Fruit fly (Drosophila melanogaster) whole organism, prepupa: ENCODE data around the gene tal-AA.

Source experiments
- Blimp-1 ChIP-seq: fragments of 200-800 bp; sonication (Bioruptor generic); optimal IDR thresholded peaks from 3 replicates; lab custom pipeline; 2017; ENCODE audit warnings: missing biosample characterization, missing genetic modification characterization, mild to moderate bottlenecking, moderate library complexity, missing genetic modification reagents
- CG10631 ChIP-seq: fragments of 200-800 bp; sonication (Bioruptor generic); optimal IDR thresholded peaks from 2 replicates; lab custom pipeline; 2016; ENCODE audit warnings: missing biosample characterization, missing genetic modification characterization
- CG11762 ChIP-seq: fragments of 200-800 bp; sonication (Bioruptor generic); optimal IDR thresholded peaks from 3 replicates; lab custom pipeline; 2016; ENCODE audit warnings: missing biosample characterization, missing genetic modification characterization; ENCODE audit not compliant: insufficient read depth
- CG11902 ChIP-seq: fragments of 200-800 bp; sonication (Bioruptor generic); optimal IDR thresholded peaks from 3 replicates; lab custom pipeline; 2016; ENCODE audit warnings: missing biosample characterization, missing genetic modification characterization
- CG15336 ChIP-seq: fragments of 200-800 bp; sonication (Bioruptor generic); IDR thresholded peaks from 2 replicates; pipeline ENCODE4 v1.3.6; 2022; ENCODE audit warnings: missing biosample characterization, missing genetic modification characterization
- CG1621 ChIP-seq: fragments of 200-800 bp; sonication (Bioruptor generic); optimal IDR thresholded peaks from 3 replicates; lab custom pipeline; 2018; ENCODE audit warnings: missing biosample characterization, mild to moderate bottlenecking, missing genetic modification characterization
- CG16779 ChIP-seq: fragments of 200-800 bp; sonication (Bioruptor generic); optimal IDR thresholded peaks from 3 replicates; lab custom pipeline; 2017; ENCODE audit warnings: missing biosample characterization, mild to moderate bottlenecking, missing genetic modification characterization
- CG31627 ChIP-seq: fragments of 200-800 bp; sonication (Bioruptor generic); optimal IDR thresholded peaks from 3 replicates; lab custom pipeline; 2016; ENCODE audit warnings: missing biosample characterization, missing genetic modification characterization
- CG32006 ChIP-seq: fragments of 200-800 bp; sonication (Bioruptor generic); optimal IDR thresholded peaks from 3 replicates; lab custom pipeline; 2017; ENCODE audit warnings: missing biosample characterization, mild to moderate bottlenecking, missing genetic modification characterization
- CG34406 ChIP-seq: fragments of 200-800 bp; sonication (Bioruptor generic); optimal IDR thresholded peaks from 3 replicates; lab custom pipeline; 2016; ENCODE audit warnings: missing biosample characterization, missing genetic modification characterization
- CG4318 ChIP-seq: fragments of 200-800 bp; sonication (Bioruptor generic); optimal IDR thresholded peaks from 3 replicates; lab custom pipeline; 2017; ENCODE audit warnings: missing biosample characterization, mild to moderate bottlenecking, missing genetic modification characterization
- CG6163 ChIP-seq: fragments of 200-800 bp; sonication (Bioruptor generic); IDR thresholded peaks from 3 replicates; pipeline ENCODE4 v1.3.6; 2022; ENCODE audit warnings: missing biosample characterization, missing genetic modification characterization
- CG6276 ChIP-seq: fragments of 200-800 bp; sonication (Bioruptor generic); optimal IDR thresholded peaks from 2 replicates; lab custom pipeline; 2017; ENCODE audit warnings: missing biosample characterization, mild to moderate bottlenecking, missing genetic modification characterization
- CG6792 ChIP-seq: fragments of 200-800 bp; sonication (Bioruptor generic); optimal IDR thresholded peaks from 3 replicates; lab custom pipeline; 2016; ENCODE audit warnings: missing biosample characterization, missing genetic modification characterization
- CG6808 ChIP-seq: fragments of 200-800 bp; sonication (Bioruptor generic); optimal IDR thresholded peaks from 3 replicates; lab custom pipeline; 2017; ENCODE audit warnings: missing biosample characterization, missing genetic modification characterization, mild to moderate bottlenecking, moderate library complexity, missing genetic modification reagents
- CG8319 ChIP-seq: fragments of 200-800 bp; sonication (Bioruptor generic); optimal IDR thresholded peaks from 3 replicates; lab custom pipeline; 2016; ENCODE audit warnings: missing biosample characterization, missing genetic modification characterization
- CG8632 ChIP-seq: fragments of 200-800 bp; sonication (Bioruptor generic); optimal IDR thresholded peaks from 3 replicates; lab custom pipeline; 2016; ENCODE audit warnings: missing biosample characterization, missing genetic modification characterization
- Eip75B ChIP-seq: fragments of 200-800 bp; sonication (Bioruptor generic); optimal IDR thresholded peaks from 3 replicates; lab custom pipeline; 2016; ENCODE audit warnings: missing biosample characterization, missing genetic modification characterization
- Eip78C ChIP-seq: fragments of 200-800 bp; sonication (Bioruptor generic); peaks from one replicate; lab custom pipeline; 2016; ENCODE audit warnings: missing biosample characterization, missing genetic modification characterization
- Ets96B ChIP-seq: fragments of 200-800 bp; optimal IDR thresholded peaks from 2 replicates; lab custom pipeline; 2019; ENCODE audit warnings: missing biosample characterization, mild to moderate bottlenecking, missing genetic modification characterization, moderate library complexity
- Gug ChIP-seq: fragments of 200-800 bp; sonication (Bioruptor generic); IDR thresholded peaks from 2 replicates; pipeline ENCODE4 v1.3.6; 2022; ENCODE audit warnings: missing biosample characterization, missing genetic modification characterization
- Hr38 ChIP-seq: sonication (Bioruptor generic); optimal IDR thresholded peaks from 2 replicates; lab custom pipeline; 2016; ENCODE audit warnings: missing biosample characterization, missing genetic modification characterization
- Hr39 ChIP-seq: fragments of 200-800 bp; sonication (Bioruptor generic); optimal IDR thresholded peaks from 2 replicates; lab custom pipeline; 2016; ENCODE audit warnings: missing biosample characterization, missing genetic modification characterization
- Hr4 ChIP-seq: fragments of 200-800 bp; sonication (Bioruptor generic); optimal IDR thresholded peaks from 3 replicates; lab custom pipeline; 2016; ENCODE audit warnings: missing biosample characterization, missing genetic modification characterization
- Lpt ChIP-seq: fragments of 200-800 bp; sonication (Bioruptor generic); optimal IDR thresholded peaks from 3 replicates; lab custom pipeline; 2016; ENCODE audit warnings: missing biosample characterization, missing genetic modification characterization
- Met ChIP-seq: fragments of 200-800 bp; sonication (Bioruptor generic); optimal IDR thresholded peaks from 3 replicates; lab custom pipeline; 2016; ENCODE audit warnings: missing biosample characterization, missing genetic modification characterization
- OdsH ChIP-seq: fragments of 200-800 bp; sonication (Bioruptor generic); optimal IDR thresholded peaks from 3 replicates; lab custom pipeline; 2016; ENCODE audit warnings: missing biosample characterization, missing genetic modification characterization
- Smox ChIP-seq: fragments of 200-800 bp; sonication (Bioruptor generic); optimal IDR thresholded peaks from 3 replicates; lab custom pipeline; 2016; ENCODE audit warnings: missing biosample characterization, missing genetic modification characterization
- Sox14 ChIP-seq: fragments of 200-800 bp; sonication (Bioruptor generic); optimal IDR thresholded peaks from 3 replicates; lab custom pipeline; 2016; ENCODE audit warnings: missing biosample characterization, missing genetic modification characterization
- achi ChIP-seq: fragments of 200-800 bp; sonication (Bioruptor generic); optimal IDR thresholded peaks from 3 replicates; lab custom pipeline; 2016; ENCODE audit warnings: missing biosample characterization, missing genetic modification characterization
- acj6 ChIP-seq: fragments of 200-800 bp; sonication (Bioruptor generic); optimal IDR thresholded peaks from 3 replicates; lab custom pipeline; 2016; ENCODE audit warnings: missing biosample characterization, missing genetic modification characterization
- dac ChIP-seq: fragments of 200-800 bp; sonication (Bioruptor generic); optimal IDR thresholded peaks from 2 replicates; lab custom pipeline; 2017; ENCODE audit warnings: missing biosample characterization, mild to moderate bottlenecking, missing genetic modification characterization
- eg ChIP-seq: fragments of 200-800 bp; sonication (Bioruptor generic); IDR thresholded peaks from 3 replicates; pipeline ENCODE4 v1.3.6; 2022; ENCODE audit warnings: missing biosample characterization, missing genetic modification characterization
- esn ChIP-seq: fragments of 200-800 bp; sonication (Bioruptor generic); optimal IDR thresholded peaks from 2 replicates; lab custom pipeline; 2016; ENCODE audit warnings: missing biosample characterization, mild to moderate bottlenecking, missing genetic modification characterization, moderate library complexity
- fd59A ChIP-seq: fragments of 200-800 bp; sonication (Bioruptor generic); optimal IDR thresholded peaks from 2 replicates; lab custom pipeline; 2017; ENCODE audit warnings: missing biosample characterization, mild to moderate bottlenecking, missing genetic modification characterization, missing genetic modification reagents
- fd85E ChIP-seq: fragments of 200-800 bp; sonication (Bioruptor generic); optimal IDR thresholded peaks from 3 replicates; lab custom pipeline; 2016; ENCODE audit warnings: missing biosample characterization, missing genetic modification characterization
- fkh ChIP-seq: fragments of 200-800 bp; sonication (Bioruptor generic); optimal IDR thresholded peaks from 3 replicates; lab custom pipeline; 2017; ENCODE audit warnings: missing biosample characterization, mild to moderate bottlenecking, missing genetic modification characterization, moderate library complexity
- lz ChIP-seq: fragments of 200-800 bp; sonication (Bioruptor generic); optimal IDR thresholded peaks from 3 replicates; lab custom pipeline; 2016; ENCODE audit warnings: missing biosample characterization, missing genetic modification characterization
- salr ChIP-seq, 2 experiments: fragments of 200-800 bp; sonication (Bioruptor generic); optimal IDR thresholded peaks; 3 replicates each; lab custom pipeline; 2016 to 2018; ENCODE audit warnings: missing biosample characterization in 2 of 2, missing genetic modification characterization in 2 of 2, mild to moderate bottlenecking in 1 of 2
- ss ChIP-seq, 2 experiments: fragments of 200-800 bp; sonication (Bioruptor generic); optimal IDR thresholded peaks; 2 replicates in 1 of 2; 3 replicates in 1 of 2; lab custom pipeline; 2017 to 2018; ENCODE audit warnings: mild to moderate bottlenecking in 2 of 2, missing biosample characterization in 2 of 2, missing genetic modification characterization in 2 of 2, moderate library complexity in 1 of 2
- svp ChIP-seq: fragments of 200-800 bp; sonication (Bioruptor generic); peaks from one replicate; lab custom pipeline; 2016; ENCODE audit warnings: missing biosample characterization, missing genetic modification characterization
- vri ChIP-seq: fragments of 200-800 bp; sonication (Bioruptor generic); optimal IDR thresholded peaks from 3 replicates; lab custom pipeline; 2016; ENCODE audit warnings: missing biosample characterization, mild to moderate bottlenecking, missing genetic modification characterization

tal-AA gene

dm6 chr3R:13815022-13815440, 2.1 kb downstream of the tal-AA start:
- TF ChIP-seq CG15336 (GFP tag; lab: Robert Waterston, UW): peak; percentile 47; the same call in 1 of the 2 replicates
- TF ChIP-seq svp (GFP tag; lab: Kevin White, UChicago): peak; percentile 79
- peak; percentile 50; the same call in 2 of the 3 replicates for TF ChIP-seq eg (GFP tag; lab: Robert Waterston, UW)
- peak in 1 of 2 experiments; percentile 29 for TF ChIP-seq ss (GFP tag; optimal IDR thresholded peaks at IDR 0.05; lab: Kevin White, UChicago)
- TF ChIP-seq OdsH (GFP tag; lab: Kevin White, UChicago): no peak
- TF ChIP-seq CG6276 (GFP tag; lab: Kevin White, UChicago): peak; percentile 3
- TF ChIP-seq CG6163 (GFP tag; lab: Robert Waterston, UW): 0 out of 3 replicates have a peak, but pooled peaks have one; percentile 43
- peak; percentile 22 for TF ChIP-seq Eip78C (GFP tag; lab: Kevin White, UChicago)
- no peak for TF ChIP-seq achi
- TF ChIP-seq CG16779: peak; percentile 2
- TF ChIP-seq, all 60 proteins: peak for 8

- no peak for TF ChIP-seq Gug (GFP tag; lab: Robert Waterston, UW)
- TF ChIP-seq CG32006 (GFP tag; lab: Kevin White, UChicago): peak; percentile 65
- TF ChIP-seq fkh (GFP tag; lab: Kevin White, UChicago): no peak
- TF ChIP-seq salr (GFP tag; optimal IDR thresholded peaks at IDR 0.05; lab: Kevin White, UChicago): no peak
- TF ChIP-seq OdsH (GFP tag; lab: Kevin White, UChicago): peak; percentile 7
- peak; percentile 20 for TF ChIP-seq Hr4 (GFP tag; lab: Kevin White, UChicago)
- peak; percentile 4 for TF ChIP-seq Smox
- TF ChIP-seq svp (GFP tag; lab: Kevin White, UChicago): peak; percentile 72
- no peak for TF ChIP-seq fd85E (GFP tag; lab: Kevin White, UChicago)
- peak; percentile 6 for TF ChIP-seq acj6 (GFP tag; lab: Kevin White, UChicago)
- no peak for TF ChIP-seq Ets96B (tag; lab: Kevin White, UChicago)
- no peak for TF ChIP-seq dac (GFP tag; lab: Kevin White, UChicago)
- no peak for TF ChIP-seq Hr38 (GFP tag; lab: Kevin White, UChicago)
- peak; percentile 59 for TF ChIP-seq Eip78C (GFP tag; lab: Kevin White, UChicago)
- no peak for TF ChIP-seq Hr39 (GFP tag; lab: Kevin White, UChicago)
- no peak for TF ChIP-seq eg (GFP tag; lab: Robert Waterston, UW)
- TF ChIP-seq Lpt (GFP tag; lab: Kevin White, UChicago): no peak
- TF ChIP-seq CG6792 (GFP tag; lab: Kevin White, UChicago): no peak
- no peak for TF ChIP-seq lz (GFP tag; lab: Kevin White, UChicago)
- TF ChIP-seq Met: peak; percentile 32
- peak; percentile 0 for TF ChIP-seq CG34406 (GFP tag; lab: Kevin White, UChicago)
- TF ChIP-seq CG8632 (GFP tag; lab: Kevin White, UChicago): no peak
- TF ChIP-seq CG10631 (GFP tag; lab: Kevin White, UChicago): no peak
- TF ChIP-seq esn: no peak
- TF ChIP-seq fd59A (GFP tag; lab: Kevin White, UChicago): no peak
- no peak for TF ChIP-seq CG11762 (GFP tag; lab: Kevin White, UChicago)
- TF ChIP-seq CG6808 (GFP tag; lab: Kevin White, UChicago): no peak
- no peak for TF ChIP-seq CG6276 (GFP tag; lab: Kevin White, UChicago)
- TF ChIP-seq Sox14 (GFP tag; lab: Kevin White, UChicago): no peak
- TF ChIP-seq CG11902: no peak
- no peak for TF ChIP-seq CG1621 (tag; lab: Kevin White, UChicago)
- peak; percentile 90 for TF ChIP-seq Blimp-1 (GFP tag; lab: Kevin White, UChicago)
- TF ChIP-seq CG8319 (GFP tag; lab: Kevin White, UChicago): no peak
- TF ChIP-seq CG15336 (GFP tag; lab: Robert Waterston, UW): no peak
- peak; percentile 5 for TF ChIP-seq CG31627 (GFP tag; lab: Kevin White, UChicago)
- no peak for TF ChIP-seq achi
- no peak for TF ChIP-seq ss (GFP tag; optimal IDR thresholded peaks at IDR 0.05; lab: Kevin White, UChicago)
- TF ChIP-seq Eip75B (GFP tag; lab: Kevin White, UChicago): no peak
- TF ChIP-seq CG4318 (GFP tag; lab: Kevin White, UChicago): peak; percentile 4
- no peak for TF ChIP-seq vri (GFP tag; lab: Kevin White, UChicago)
These were observed 2.9 kb downstream of the tal-AA start for dm6 chr3R:13815566-13816374.
